Fruit fly (Drosophila melanogaster) whole organism, embryonic: Measurements from ENCODE around the gene Atg2.

Source experiments
- CG11085 ChIP-seq: fragments of 200-800 bp; sonication (Bioruptor generic); IDR thresholded peaks from 2 replicates; pipeline ENCODE4 v1.3.6; 2022; ENCODE audit warnings: missing biosample characterization, missing genetic modification characterization
- CG11093 ChIP-seq: fragments of 200-800 bp; sonication (Bioruptor generic); IDR thresholded peaks from 3 replicates; pipeline ENCODE4 v1.3.6; 2022; ENCODE audit warnings: missing biosample characterization, missing genetic modification characterization
- CG12104 ChIP-seq: fragments of 200-800 bp; sonication (Bioruptor generic); optimal IDR thresholded peaks from 3 replicates; lab custom pipeline; 2016; ENCODE audit warnings: missing biosample characterization, missing genetic modification characterization
- CG1233 ChIP-seq: fragments of 200-800 bp; sonication (Bioruptor generic); optimal IDR thresholded peaks from 4 replicates; lab custom pipeline; 2018; ENCODE audit warnings: missing biosample characterization, mild to moderate bottlenecking, missing genetic modification characterization
- CG13424 ChIP-seq: fragments of 200-800 bp; sonication (Bioruptor generic); optimal IDR thresholded peaks from 2 replicates; lab custom pipeline; 2019; ENCODE audit warnings: missing biosample characterization, mild to moderate bottlenecking, missing genetic modification characterization, moderate library complexity
- CG13775 ChIP-seq: fragments of 200-800 bp; sonication (Bioruptor generic); optimal IDR thresholded peaks from 3 replicates; lab custom pipeline; 2017; ENCODE audit warnings: missing biosample characterization, mild to moderate bottlenecking, missing genetic modification characterization
- CG1603 ChIP-seq: fragments of 200-800 bp; sonication (Bioruptor generic); optimal IDR thresholded peaks from 2 replicates; lab custom pipeline; 2019; ENCODE audit warnings: missing biosample characterization, mild to moderate bottlenecking, missing genetic modification characterization, moderate library complexity
- CG17328 ChIP-seq: fragments of 200-800 bp; sonication (Bioruptor generic); IDR thresholded peaks from 2 replicates; pipeline ENCODE4 v1.3.6; 2022; ENCODE audit warnings: missing biosample characterization, missing genetic modification characterization
- CG17359 ChIP-seq: fragments of 200-800 bp; sonication (Bioruptor generic); optimal IDR thresholded peaks from 3 replicates; lab custom pipeline; 2018; ENCODE audit warnings: missing biosample characterization, mild to moderate bottlenecking, missing genetic modification characterization, moderate library complexity
- CG17829 ChIP-seq: fragments of 200-800 bp; optimal IDR thresholded peaks from 2 replicates; lab custom pipeline; 2019; ENCODE audit warnings: missing biosample characterization, mild to moderate bottlenecking, missing genetic modification characterization, moderate library complexity
- CG2678 ChIP-seq: fragments of 200-800 bp; sonication (Bioruptor generic); optimal IDR thresholded peaks from 3 replicates; lab custom pipeline; 2019; ENCODE audit warnings: missing biosample characterization, mild to moderate bottlenecking, missing genetic modification characterization, moderate library complexity
- CG2712 ChIP-seq: fragments of 200-800 bp; optimal IDR thresholded peaks from 3 replicates; lab custom pipeline; 2019; ENCODE audit warnings: missing biosample characterization, mild to moderate bottlenecking, missing genetic modification characterization, moderate library complexity
- CG32532 ChIP-seq: fragments of 200-800 bp; sonication (Bioruptor generic); IDR thresholded peaks from 2 replicates; pipeline ENCODE4 v1.3.6; 2022; ENCODE audit warnings: missing biosample characterization, missing genetic modification characterization
- CG4282 ChIP-seq: fragments of 200-800 bp; sonication (Bioruptor generic); optimal IDR thresholded peaks from 2 replicates; lab custom pipeline; 2016; ENCODE audit warnings: missing biosample characterization, missing genetic modification characterization
- CG4360 ChIP-seq: fragments of 200-800 bp; sonication (Bioruptor generic); IDR thresholded peaks from 2 replicates; pipeline ENCODE4 v1.3.6; 2022; ENCODE audit warnings: missing biosample characterization, missing genetic modification characterization
- CG6654 ChIP-seq: fragments of 200-800 bp; sonication (Bioruptor generic); optimal IDR thresholded peaks from 2 replicates; lab custom pipeline; 2017; ENCODE audit warnings: missing biosample characterization, mild to moderate bottlenecking, missing genetic modification characterization
- CG6813 ChIP-seq: fragments of 200-800 bp; sonication (Bioruptor generic); optimal IDR thresholded peaks from 2 replicates; lab custom pipeline; 2017; ENCODE audit warnings: missing biosample characterization, missing genetic modification characterization, mild to moderate bottlenecking, moderate library complexity, missing genetic modification reagents
- CG7987 ChIP-seq: fragments of 200-800 bp; sonication (Bioruptor generic); optimal IDR thresholded peaks from 2 replicates; lab custom pipeline; 2018; ENCODE audit warnings: missing biosample characterization, mild to moderate bottlenecking, missing genetic modification characterization, moderate library complexity
- CG8765 ChIP-seq: fragments of 200-800 bp; sonication (Bioruptor generic); IDR thresholded peaks from 2 replicates; pipeline ENCODE4 v1.3.6; 2022; ENCODE audit warnings: missing biosample characterization, missing genetic modification characterization
- Camta ChIP-seq: fragments of 200-800 bp; sonication (Bioruptor generic); optimal IDR thresholded peaks from 2 replicates; lab custom pipeline; 2016; ENCODE audit warnings: missing biosample characterization, missing genetic modification characterization
- Ets65A ChIP-seq: fragments of 200-800 bp; sonication (Bioruptor generic); peaks from one replicate; lab custom pipeline; 2016; ENCODE audit warnings: missing biosample characterization, missing genetic modification characterization
- Gsc ChIP-seq: fragments of 200-800 bp; sonication (Bioruptor generic); IDR thresholded peaks from 2 replicates; pipeline ENCODE4 v1.3.6; 2022; ENCODE audit warnings: missing biosample characterization, missing genetic modification characterization
- HmgZ ChIP-seq: fragments of 200-800 bp; sonication (Bioruptor generic); optimal IDR thresholded peaks from 2 replicates; lab custom pipeline; 2018; ENCODE audit warnings: missing biosample characterization, mild to moderate bottlenecking, missing genetic modification characterization
- Hr78 ChIP-seq, 2 experiments: fragments of 200-800 bp in 1 of 2; fragments of >200 bp in 1 of 2; sonication (Bioruptor generic) in 1 of 2; optimal IDR thresholded peaks; 2 replicates each; lab custom pipeline; 2017 to 2019; ENCODE audit warnings: missing biosample characterization in 2 of 2, missing genetic modification characterization in 2 of 2, mild to moderate bottlenecking in 1 of 2, moderate library complexity in 1 of 2
- Meics ChIP-seq: fragments of 200-800 bp; sonication (Bioruptor generic); optimal IDR thresholded peaks from 2 replicates; lab custom pipeline; 2017; ENCODE audit warnings: missing biosample characterization, mild to moderate bottlenecking, missing genetic modification characterization
- NC2α ChIP-seq: fragments of 200-800 bp; sonication (Bioruptor generic); optimal IDR thresholded peaks from 2 replicates; lab custom pipeline; 2016; ENCODE audit warnings: missing biosample characterization, missing genetic modification characterization
- Pdp1 ChIP-seq, 2 experiments: fragments of 200-800 bp; sonication (Bioruptor generic); optimal IDR thresholded peaks; 3 replicates each; lab custom pipeline; 2016; ENCODE audit warnings: missing biosample characterization in 2 of 2, missing genetic modification characterization in 2 of 2, mild to moderate bottlenecking in 1 of 2, moderate library complexity in 1 of 2
- Sin3A ChIP-seq: fragments of >200 bp; optimal IDR thresholded peaks from 2 replicates; lab custom pipeline; 2018
- Sox100B ChIP-seq: fragments of 200-800 bp; sonication (Bioruptor generic); optimal IDR thresholded peaks from 3 replicates; lab custom pipeline; 2018; ENCODE audit warnings: missing biosample characterization, mild to moderate bottlenecking, missing genetic modification characterization
- ase ChIP-seq: fragments of 200-800 bp; sonication (Bioruptor generic); IDR thresholded peaks from 3 replicates; pipeline ENCODE4 v1.3.6; 2022; ENCODE audit warnings: missing biosample characterization, missing genetic modification characterization
- br ChIP-seq: fragments of >200 bp; optimal IDR thresholded peaks from 2 replicates; lab custom pipeline; 2017
- dan ChIP-seq: fragments of 200-800 bp; sonication (Bioruptor generic); IDR thresholded peaks from 2 replicates; pipeline ENCODE4 v1.3.6; 2022; ENCODE audit warnings: missing biosample characterization, missing genetic modification characterization
- fd102C ChIP-seq: fragments of 200-800 bp; sonication (Bioruptor generic); optimal IDR thresholded peaks from 2 replicates; lab custom pipeline; 2018; ENCODE audit warnings: missing biosample characterization, mild to moderate bottlenecking, missing genetic modification characterization, moderate library complexity
- fd3F ChIP-seq: fragments of 200-800 bp; sonication (Bioruptor generic); optimal IDR thresholded peaks from 2 replicates; lab custom pipeline; 2018; ENCODE audit warnings: missing biosample characterization, mild to moderate bottlenecking, missing genetic modification characterization, moderate library complexity
- grau ChIP-seq: fragments of 200-800 bp; optimal IDR thresholded peaks from 3 replicates; lab custom pipeline; 2019; ENCODE audit warnings: missing biosample characterization, mild to moderate bottlenecking, missing genetic modification characterization, moderate library complexity
- h ChIP-seq: fragments of >200 bp; optimal IDR thresholded peaks from 2 replicates; lab custom pipeline; 2017
- ken ChIP-seq: fragments of 200-800 bp; sonication (Bioruptor generic); IDR thresholded peaks from 3 replicates; pipeline ENCODE4 v1.3.6; 2022; ENCODE audit warnings: missing biosample characterization, missing genetic modification characterization
- lab ChIP-seq: fragments of 200-800 bp; sonication (Bioruptor generic); optimal IDR thresholded peaks from 3 replicates; lab custom pipeline; 2017; ENCODE audit warnings: missing biosample characterization, missing genetic modification characterization, mild to moderate bottlenecking, moderate library complexity, missing genetic modification reagents
- lola ChIP-seq, 3 experiments: fragments of >200 bp in 2 of 3; fragments of 200-800 bp in 1 of 3; sonication (Bioruptor generic) in 1 of 3; optimal IDR thresholded peaks; 2 replicates each; lab custom pipeline; 2017 to 2019; ENCODE audit warnings: missing biosample characterization in 3 of 3, missing genetic modification characterization in 3 of 3, mild to moderate bottlenecking in 1 of 3, moderate library complexity in 1 of 3
- nau ChIP-seq: fragments of 200-800 bp; sonication (Bioruptor generic); optimal IDR thresholded peaks from 3 replicates; lab custom pipeline; 2017; ENCODE audit warnings: missing biosample characterization, mild to moderate bottlenecking, missing genetic modification characterization, missing genetic modification reagents
- pho ChIP-seq: fragments of 200-800 bp; sonication (Bioruptor generic); optimal IDR thresholded peaks from 2 replicates; lab custom pipeline; 2016; ENCODE audit warnings: missing biosample characterization, missing genetic modification characterization
- prd ChIP-seq, 3 experiments: fragments of >200 bp in 2 of 3; fragments of 200-800 bp in 1 of 3; sonication (Bioruptor generic) in 1 of 3; optimal IDR thresholded peaks in 2 of 3; IDR thresholded peaks in 1 of 3; 2 replicates in 2 of 3; 3 replicates in 1 of 3; pipeline versions ENCODE4 v1.3.6 to Lab custom; 2017 to 2022; ENCODE audit warnings: missing biosample characterization in 1 of 3, missing genetic modification characterization in 1 of 3
- rib ChIP-seq: fragments of 200-800 bp; sonication (Bioruptor generic); IDR thresholded peaks from 2 replicates; pipeline ENCODE4 v1.3.6; 2022; ENCODE audit warnings: missing biosample characterization, missing genetic modification characterization
- run ChIP-seq: fragments of 200-800 bp; sonication (Bioruptor generic); optimal IDR thresholded peaks from 3 replicates; lab custom pipeline; 2018; ENCODE audit warnings: missing biosample characterization, mild to moderate bottlenecking, missing genetic modification characterization
- tna ChIP-seq: fragments of 200-800 bp; sonication (Bioruptor generic); IDR thresholded peaks from 2 replicates; pipeline ENCODE4 v1.3.6; 2022; ENCODE audit warnings: missing biosample characterization, missing genetic modification characterization; ENCODE audit not compliant: partially characterized antibody
- trem ChIP-seq: fragments of 200-800 bp; optimal IDR thresholded peaks from 3 replicates; lab custom pipeline; 2019; ENCODE audit warnings: missing biosample characterization, mild to moderate bottlenecking, missing genetic modification characterization, moderate library complexity
- tup ChIP-seq: fragments of 200-800 bp; sonication (Bioruptor generic); optimal IDR thresholded peaks from 2 replicates; lab custom pipeline; 2016; ENCODE audit warnings: missing biosample characterization, mild to moderate bottlenecking, missing genetic modification characterization, moderate library complexity
- twi ChIP-seq: fragments of 200-800 bp; optimal IDR thresholded peaks from 2 replicates; lab custom pipeline; 2019; ENCODE audit warnings: missing biosample characterization, mild to moderate bottlenecking, missing genetic modification characterization, moderate library complexity
- wor ChIP-seq: fragments of 200-800 bp; sonication (Bioruptor generic); IDR thresholded peaks from 2 replicates; pipeline ENCODE4 v1.3.6; 2022; ENCODE audit warnings: missing biosample characterization, missing genetic modification characterization
- zen ChIP-seq: fragments of 200-800 bp; sonication (Bioruptor generic); optimal IDR thresholded peaks from 3 replicates; lab custom pipeline; 2018; ENCODE audit warnings: missing biosample characterization, mild to moderate bottlenecking, missing genetic modification characterization, moderate library complexity

The Atg2 gene

dm6 chr3L:2781991-2782677 is 8.0 kb downstream of the Atg2 start, which contains the start of gene Pgant6:
Gene Pgant6, plus strand, starts transcription at chr3L:2782255.
- TF ChIP-seq CG2712 (tag; lab: Kevin White, UChicago) (peak; percentile 4), CG13424 (peak; percentile 9), Sox100B (no peak), br (lab: Kevin White, UChicago) (no peak), Sin3A (peak; percentile 25), Hr78 (GFP tag; optimal IDR thresholded peaks at IDR 0.05; lab: Kevin White, UChicago) (no peak), CG1233 (no peak), Camta (GFP tag; lab: Kevin White, UChicago) (no peak), CG6654 (GFP tag; lab: Kevin White, UChicago) (no peak), HmgZ (tag; lab: Kevin White, UChicago) (peak; percentile 26), CG1603 (tag; lab: Kevin White, UChicago) (no peak), rib (no peak), lola (GFP tag; optimal IDR thresholded peaks at IDR 0.05; lab: Kevin White, UChicago) (no peak), CG32532 (peak; percentile 23; the same call in 1 of the 2 replicates), CG4282 (GFP tag; lab: Kevin White, UChicago) (no peak), tup (GFP tag; lab: Kevin White, UChicago) (no peak), grau (tag; lab: Kevin White, UChicago) (peak; percentile 24), twi (tag; lab: Kevin White, UChicago) (no peak), NC2α (GFP tag; lab: Kevin White, UChicago) (no peak), dan (GFP tag; lab: Robert Waterston, UW) (no peak), CG7987 (GFP tag; lab: Kevin White, UChicago) (no peak), fd102C (no peak), Ets65A (GFP tag; lab: Kevin White, UChicago) (peak; percentile 9), prd (optimal IDR thresholded peaks at IDR 0.05; lab: Kevin White, UChicago) (no peak), prd (GFP tag; IDR thresholded peaks at IDR 0.05; lab: Robert Waterston, UW) (no peak), CG11085 (GFP tag; lab: Robert Waterston, UW) (no peak), fd3F (no peak), trem (tag; lab: Kevin White, UChicago) (peak; percentile 13), wor (no peak), nau (no peak), ase (no peak), Pdp1 (GFP tag; optimal IDR thresholded peaks at IDR 0.05; lab: Kevin White, UChicago) (peak in 1 of 2 experiments; percentile 97), pho (GFP tag; lab: Kevin White, UChicago) (no peak), h (lab: Kevin White, UChicago) (no peak), lab (GFP tag; lab: Kevin White, UChicago) (no peak), zen (tag; lab: Kevin White, UChicago) (no peak), tna (GFP tag; lab: Robert Waterston, UW) (no peak), ken (no peak), run (tag; lab: Kevin White, UChicago) (no peak), CG17359 (tag; lab: Kevin White, UChicago) (no peak), CG6813 (GFP tag; lab: Kevin White, UChicago) (no peak), Gsc (GFP tag; lab: Robert Waterston, UW) (no peak), CG17829 (tag; lab: Kevin White, UChicago) (no peak), CG4360 (GFP tag; lab: Robert Waterston, UW) (no peak), CG2678 (tag; lab: Kevin White, UChicago) (no peak), CG8765 (GFP tag; lab: Robert Waterston, UW) (no peak), CG12104 (GFP tag; lab: Kevin White, UChicago) (no peak), CG13775 (GFP tag; lab: Kevin White, UChicago) (no peak), CG17328 (GFP tag; lab: Robert Waterston, UW) (no peak), Meics (GFP tag; lab: Kevin White, UChicago) (no peak), CG11093 (GFP tag; lab: Robert Waterston, UW) (no peak)
